Fruit fly (Drosophila melanogaster) whole organism, pupa: Measurements from ENCODE around the gene CG4338.

ENCODE experiments used
- CG12605 ChIP-seq: fragments of 200-800 bp; sonication (Bioruptor generic); IDR thresholded peaks from 2 replicates; pipeline ENCODE4 v1.3.6; 2022; ENCODE audit warnings: missing biosample characterization, missing genetic modification characterization
- CG15710 ChIP-seq: fragments of 200-800 bp; sonication (Bioruptor generic); optimal IDR thresholded peaks from 2 replicates; lab custom pipeline; 2018; ENCODE audit warnings: missing biosample characterization, mild to moderate bottlenecking, missing genetic modification characterization, moderate library complexity
- CG17806 ChIP-seq: fragments of 200-800 bp; sonication (Bioruptor generic); optimal IDR thresholded peaks from 2 replicates; lab custom pipeline; 2018; ENCODE audit warnings: missing biosample characterization, mild to moderate bottlenecking, missing genetic modification characterization, moderate library complexity
- CG8159 ChIP-seq: fragments of 200-800 bp; sonication (Bioruptor generic); optimal IDR thresholded peaks from 3 replicates; lab custom pipeline; 2018; ENCODE audit warnings: missing biosample characterization, mild to moderate bottlenecking, missing genetic modification characterization, moderate library complexity
- CG9948 ChIP-seq: fragments of 200-800 bp; sonication (Bioruptor generic); optimal IDR thresholded peaks from 2 replicates; lab custom pipeline; 2018; ENCODE audit warnings: missing biosample characterization, mild to moderate bottlenecking, missing genetic modification characterization, moderate library complexity
- D1 ChIP-seq: fragments of 200-800 bp; sonication (Bioruptor generic); optimal IDR thresholded peaks from 2 replicates; lab custom pipeline; 2018; ENCODE audit warnings: missing biosample characterization, mild to moderate bottlenecking, missing genetic modification characterization, moderate library complexity
- EcR ChIP-seq: fragments of 200-800 bp; sonication (Bioruptor generic); optimal IDR thresholded peaks from 3 replicates; lab custom pipeline; 2019; ENCODE audit warnings: missing biosample characterization, missing genetic modification characterization, mild to moderate bottlenecking, moderate library complexity, missing genetic modification reagents
- Pif1B ChIP-seq: fragments of 200-800 bp; sonication (Bioruptor generic); optimal IDR thresholded peaks from 3 replicates; lab custom pipeline; 2016; ENCODE audit warnings: missing biosample characterization, missing genetic modification characterization
- Snoo ChIP-seq: fragments of 200-800 bp; sonication (Bioruptor generic); optimal IDR thresholded peaks from 3 replicates; lab custom pipeline; 2017; ENCODE audit warnings: missing biosample characterization, mild to moderate bottlenecking, missing genetic modification characterization, inconsistent platforms
- fd96Ca ChIP-seq: fragments of 200-800 bp; sonication (Bioruptor generic); IDR thresholded peaks from 3 replicates; pipeline ENCODE4 v1.3.6; 2022; ENCODE audit warnings: missing biosample characterization, missing genetic modification characterization
- rn ChIP-seq: fragments of 200-800 bp; sonication (Bioruptor generic); IDR thresholded peaks from 2 replicates; pipeline ENCODE4 v1.3.6; 2022; ENCODE audit warnings: missing biosample characterization, missing genetic modification characterization

dm6 chr3R:15293005-15293877 lies 17.9 kb downstream of the CG4338 start:
- TF ChIP-seq Pif1B (GFP tag; lab: Kevin White, UChicago) (no peak), CG9948 (tag; lab: Kevin White, UChicago) (no peak), EcR (GFP tag; lab: Kevin White, UChicago) (no peak), rn (GFP tag; lab: Robert Waterston, UW) (no peak), D1 (tag; lab: Kevin White, UChicago) (no peak), CG8159 (tag; lab: Kevin White, UChicago) (no peak), Snoo (peak; percentile 52), CG12605 (GFP tag; lab: Robert Waterston, UW) (0 out of 2 replicates have a peak, but pooled peaks have one; percentile 31), CG15710 (no peak), fd96Ca (GFP tag; lab: Robert Waterston, UW) (peak; percentile 16; the same call in 1 of the 3 replicates), CG17806 (tag; lab: Kevin White, UChicago) (no peak)
